Fruit fly (Drosophila melanogaster): ENCODE data around the gene CG18170.
A peak's percentile ranks its signal among the peaks of the same experiment; 100 is the strongest.

Gene CG18170

DNA sequence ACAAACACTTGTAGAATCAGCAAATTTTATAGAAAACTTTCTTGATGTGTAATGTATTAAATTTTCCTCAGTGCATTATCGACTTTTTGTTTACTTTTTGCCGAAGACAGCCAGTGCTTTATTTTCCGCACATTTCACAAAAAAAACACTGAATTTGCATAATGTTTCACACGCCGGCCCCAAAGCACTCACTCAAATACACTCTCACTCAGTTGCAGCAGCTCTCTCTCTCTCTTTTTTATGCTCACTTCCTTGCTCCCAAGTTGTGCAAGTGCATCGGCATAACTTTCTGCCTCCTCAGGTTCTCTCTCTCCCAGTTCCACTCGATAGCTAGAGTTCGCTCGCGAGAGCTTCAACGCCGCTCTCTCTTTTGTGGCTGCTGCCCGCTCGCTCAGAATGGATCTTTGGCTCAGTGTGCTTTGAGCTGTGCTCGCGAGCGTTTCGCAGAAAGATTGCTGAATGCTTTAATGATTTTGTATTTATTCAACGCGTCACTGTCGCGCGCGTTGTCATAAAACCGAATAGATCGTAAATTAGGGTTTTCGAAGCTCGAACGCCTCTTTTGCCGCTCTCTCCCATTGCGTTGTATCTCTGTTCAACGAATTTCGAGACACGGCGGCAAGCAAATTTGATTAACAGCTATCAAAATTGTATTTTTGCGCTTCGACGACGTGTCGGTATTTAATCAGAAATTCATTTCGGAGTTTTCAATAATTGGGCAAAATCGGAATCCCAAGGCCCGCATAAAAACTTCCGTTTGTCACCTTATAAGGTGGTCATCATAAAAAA is 16.3 kb upstream of the CG18170 start (continued):
- TF ChIP-seq Atf-2 (GFP tag; optimal IDR thresholded peaks at IDR 0.05) = no peak
- TF ChIP-seq Fer1 (GFP tag; optimal IDR thresholded peaks at IDR 0.05) = peak; percentile 47
- TF ChIP-seq CG30431 (GFP tag; optimal IDR thresholded peaks at IDR 0.05) = no peak
- no peak for TF ChIP-seq bowl (GFP tag; IDR thresholded peaks at IDR 0.05)
- TF ChIP-seq corto (GFP tag; optimal IDR thresholded peaks at IDR 0.05) = peak; percentile 10
- no peak for TF ChIP-seq jigr1 (GFP tag; IDR thresholded peaks at IDR 0.05)
- TF ChIP-seq Side (GFP tag; optimal IDR thresholded peaks at IDR 0.05) = peak; percentile 9
- TF ChIP-seq her (GFP tag; optimal IDR thresholded peaks at IDR 0.05) = peak; percentile 68
- peak; percentile 15 for TF ChIP-seq CG1832 (GFP tag; optimal IDR thresholded peaks at IDR 0.05)
- TF ChIP-seq CTCF (GFP tag; optimal IDR thresholded peaks at IDR 0.05) = peak; percentile 2
- peak; percentile 69 for TF ChIP-seq CG34224 (GFP tag; IDR thresholded peaks at IDR 0.05; ENCODE audit: partially characterized antibody)
- TF ChIP-seq CG13894 (tag; optimal IDR thresholded peaks at IDR 0.05) = peak; percentile 54
- no peak for TF ChIP-seq slp2 (GFP tag; optimal IDR thresholded peaks at IDR 0.05)
- TF ChIP-seq CG12071 (GFP tag; optimal IDR thresholded peaks at IDR 0.05) = peak; percentile 20
- peak; percentile 38 for TF ChIP-seq lab (GFP tag; optimal IDR thresholded peaks at IDR 0.05)
- TF ChIP-seq Jarid2 (GFP tag; optimal IDR thresholded peaks at IDR 0.05) = peak; percentile 98
- TF ChIP-seq Drgx (GFP tag; IDR thresholded peaks at IDR 0.05) = peak; percentile 68; the same call in 1 of the 2 replicates
- no peak for TF ChIP-seq eve (GFP tag; optimal IDR thresholded peaks at IDR 0.05)
- TF ChIP-seq CG14667 (GFP tag; IDR thresholded peaks at IDR 0.05) = no peak
- TF ChIP-seq seq (GFP tag; IDR thresholded peaks at IDR 0.05) = peak; percentile 30; the same call in 1 of the 2 replicates
- TF ChIP-seq Deaf1 (tag; optimal IDR thresholded peaks at IDR 0.05) = peak; percentile 44
- TF ChIP-seq Sox100B (GFP tag; optimal IDR thresholded peaks at IDR 0.05) = no peak
- TF ChIP-seq CG4328 (GFP tag; optimal IDR thresholded peaks at IDR 0.05) = no peak
- TF ChIP-seq Usf (GFP tag; optimal IDR thresholded peaks at IDR 0.05) = no peak
- TF ChIP-seq z (GFP tag; IDR thresholded peaks at IDR 0.05) = peak; percentile 99
- TF ChIP-seq CG2116 (GFP tag; optimal IDR thresholded peaks at IDR 0.05) = no peak
- TF ChIP-seq bsh (GFP tag; optimal IDR thresholded peaks at IDR 0.05) = peak in 1 of 2 experiments; percentile 67
- TF ChIP-seq CG9727 (GFP tag; optimal IDR thresholded peaks at IDR 0.05) = no peak
- TF ChIP-seq Dbx (GFP tag; IDR thresholded peaks at IDR 0.05) = peak; percentile 52; the same call in 1 of the 3 replicates
- TF ChIP-seq nau (GFP tag; optimal IDR thresholded peaks at IDR 0.05) = no peak
- peak; percentile 3 for TF ChIP-seq CG2712 (tag; optimal IDR thresholded peaks at IDR 0.05)
- peak; percentile 8 for TF ChIP-seq Fer3 (tag; optimal IDR thresholded peaks at IDR 0.05)
- peak; percentile 67 for TF ChIP-seq CG13287 (GFP tag; IDR thresholded peaks at IDR 0.05; ENCODE audit: partially characterized antibody)
- TF ChIP-seq bbx (GFP tag; IDR thresholded peaks at IDR 0.05; ENCODE audit: partially characterized antibody) = peak; percentile 67
- no peak for TF ChIP-seq wor (GFP tag; IDR thresholded peaks at IDR 0.05)
- peak; percentile 12 for TF ChIP-seq CG17568 (GFP tag; optimal IDR thresholded peaks at IDR 0.05)
- peak; percentile 58 for TF ChIP-seq hbn (GFP tag; IDR thresholded peaks at IDR 0.05; ENCODE audit: partially characterized antibody)
- TF ChIP-seq sob (GFP tag; IDR thresholded peaks at IDR 0.05) = peak; percentile 47; the same call in 1 of the 2 replicates
- TF ChIP-seq unc-4 (GFP tag; IDR thresholded peaks at IDR 0.05; ENCODE audit: partially characterized antibody) = peak; percentile 55; the same call in 1 of the 2 replicates
- TF ChIP-seq Eip74EF (GFP tag; optimal IDR thresholded peaks at IDR 0.05) = peak in 1 of 2 experiments; percentile 35
- peak; percentile 92; the same call in 2 of the 3 replicates for TF ChIP-seq zen2 (GFP tag; IDR thresholded peaks at IDR 0.05; ENCODE audit: partially characterized antibody)
- peak; percentile 33 for TF ChIP-seq kah (GFP tag; optimal IDR thresholded peaks at IDR 0.05)
- peak; percentile 9 for TF ChIP-seq ftz-f1 (GFP tag; optimal IDR thresholded peaks at IDR 0.05)
- TF ChIP-seq onecut (GFP tag; IDR thresholded peaks at IDR 0.05) = peak; percentile 31; the same call in 1 of the 2 replicates
- TF ChIP-seq vfl (GFP tag; optimal IDR thresholded peaks at IDR 0.05) = peak; percentile 28
- peak; percentile 37 for TF ChIP-seq CG13296 (GFP tag; optimal IDR thresholded peaks at IDR 0.05)
- TF ChIP-seq CG6272 (GFP tag; IDR thresholded peaks at IDR 0.05) = no peak
- peak; percentile 49 for TF ChIP-seq kni (GFP tag; optimal IDR thresholded peaks at IDR 0.05)

All from whole organism, embryonic.